Worm (Caenorhabditis elegans) whole organism, mixed stage, embryonic: Measurements from ENCODE around the gene srw-21.

ENCODE experiments used
- bed-3 ChIP-seq: fragments of 200-800 bp; sonication (Bioruptor generic); optimal IDR thresholded peaks from 3 replicates; lab custom pipeline; 2018; ENCODE audit warnings: mild to moderate bottlenecking, missing genetic modification characterization, moderate library complexity, missing compliant biosample characterization
- ces-1 ChIP-seq: fragments of 150-350 bp; optimal IDR thresholded peaks from 2 replicates; lab custom pipeline; 2014; ENCODE audit warnings: missing biosample characterization, missing genetic modification reagents, missing genetic modification characterization
- elt-3 ChIP-seq: fragments of 150-350 bp; optimal IDR thresholded peaks from 2 replicates; lab custom pipeline; 2014; ENCODE audit warnings: missing biosample characterization, missing genetic modification characterization
- ham-2 ChIP-seq: fragments of 200-800 bp; sonication (Bioruptor generic); optimal IDR thresholded peaks from 2 replicates; lab custom pipeline; 2018; ENCODE audit warnings: mild to moderate bottlenecking, missing genetic modification characterization, missing compliant biosample characterization
- hlh-1 ChIP-seq: fragments of 150-350 bp; optimal IDR thresholded peaks from 2 replicates; lab custom pipeline; 2014; ENCODE audit warnings: missing biosample characterization, missing genetic modification reagents, missing genetic modification characterization
- lin-13 ChIP-seq: fragments of 150-350 bp; optimal IDR thresholded peaks from 2 replicates; lab custom pipeline; 2014; ENCODE audit warnings: missing biosample characterization, missing genetic modification characterization
- nhr-237 ChIP-seq: fragments of 150-350 bp; optimal IDR thresholded peaks from 2 replicates; lab custom pipeline; 2014; ENCODE audit warnings: missing biosample characterization, missing genetic modification characterization
- nhr-76 ChIP-seq: sonication (generic microtip); optimal IDR thresholded peaks from 2 replicates; lab custom pipeline; 2017; ENCODE audit warnings: missing biosample characterization, missing genetic modification characterization
- pha-4 ChIP-seq: fragments of 150-350 bp; optimal IDR thresholded peaks from 2 replicates; lab custom pipeline; 2018; ENCODE audit warnings: missing biosample characterization, missing genetic modification reagents, missing genetic modification characterization
- sem-2 ChIP-seq: fragments of 200-800 bp; sonication (Bioruptor generic); optimal IDR thresholded peaks from 2 replicates; lab custom pipeline; 2018; ENCODE audit warnings: mild to moderate bottlenecking, missing genetic modification characterization, missing compliant biosample characterization
- snpc-4 ChIP-seq: fragments of 150-350 bp; optimal IDR thresholded peaks from 2 replicates; lab custom pipeline; 2014; ENCODE audit warnings: missing biosample characterization, missing genetic modification characterization
- unc-120 ChIP-seq: sonication (generic microtip); optimal IDR thresholded peaks from 2 replicates; lab custom pipeline; 2017; ENCODE audit warnings: missing genetic modification characterization, missing compliant biosample characterization; ENCODE audit not compliant: poor library complexity, severe bottlenecking
- unc-62 ChIP-seq: fragments of 150-350 bp; optimal IDR thresholded peaks from 2 replicates; lab custom pipeline; 2014; ENCODE audit warnings: missing biosample characterization, missing genetic modification reagents, missing genetic modification characterization

DNA sequence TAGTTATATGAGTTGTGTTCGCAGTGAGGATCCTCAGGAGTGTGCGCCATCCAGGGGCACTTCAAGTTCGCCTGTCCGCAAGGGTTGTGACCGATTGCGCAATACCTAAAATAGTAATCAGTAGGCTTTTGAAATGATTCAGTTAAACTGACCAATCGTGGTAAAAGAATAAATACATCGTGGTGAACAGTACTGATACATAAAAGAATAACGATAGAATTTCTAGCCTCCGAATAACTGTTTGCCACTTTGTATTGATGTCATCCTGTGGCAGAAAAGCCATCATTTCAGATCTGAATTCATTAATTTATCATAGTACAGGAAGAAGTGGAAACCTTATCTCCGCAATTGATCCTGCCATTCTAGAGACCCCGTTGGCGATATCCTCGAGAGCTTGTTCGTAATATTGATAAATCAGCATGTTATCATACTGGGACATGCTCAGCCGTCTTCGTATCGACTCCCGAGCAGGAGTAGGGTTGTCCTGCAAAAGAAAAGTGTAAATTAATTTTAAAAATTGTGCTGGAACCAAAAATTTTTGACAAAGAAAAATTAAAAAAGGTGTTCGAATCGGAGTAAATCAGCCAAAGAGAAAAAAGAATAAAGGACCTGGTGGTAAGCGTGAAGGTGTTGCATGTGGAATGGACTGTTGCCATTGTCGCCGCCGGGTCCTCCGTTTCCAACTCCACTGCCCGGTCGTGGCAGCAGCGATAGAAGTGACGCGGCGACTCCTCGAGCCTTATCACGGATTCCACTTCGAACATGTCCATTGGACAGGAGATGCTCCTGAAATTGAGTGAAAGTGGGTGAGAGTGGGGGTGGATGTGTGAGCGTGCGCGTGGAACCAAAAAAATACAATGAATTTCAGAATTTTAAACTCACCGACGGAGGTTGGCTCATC, 25.2 kb downstream of the srw-21 start:
- TF ChIP-seq nhr-76 (no peak), nhr-237 (tag; lab: Kevin White, UChicago) (no peak), snpc-4 (tag; lab: Kevin White, UChicago) (no peak), bed-3 (no peak), pha-4 (tag; lab: Kevin White, UChicago) (no peak), ham-2 (GFP tag; lab: Kevin White, UChicago) (no peak), unc-62 (GFP tag; lab: Kevin White, UChicago) (no peak), unc-120 (tag; lab: Kevin White, UChicago) (no peak), sem-2 (GFP tag; lab: Kevin White, UChicago) (no peak), lin-13 (tag; lab: Kevin White, UChicago) (no peak), elt-3 (tag; lab: Kevin White, UChicago) (no peak), hlh-1 (tag; lab: Kevin White, UChicago) (no peak), ces-1 (GFP tag; lab: Kevin White, UChicago) (no peak)
